Fruit fly (Drosophila melanogaster): Measurements from ENCODE around the gene Fancm.

Fancm gene

DNA sequence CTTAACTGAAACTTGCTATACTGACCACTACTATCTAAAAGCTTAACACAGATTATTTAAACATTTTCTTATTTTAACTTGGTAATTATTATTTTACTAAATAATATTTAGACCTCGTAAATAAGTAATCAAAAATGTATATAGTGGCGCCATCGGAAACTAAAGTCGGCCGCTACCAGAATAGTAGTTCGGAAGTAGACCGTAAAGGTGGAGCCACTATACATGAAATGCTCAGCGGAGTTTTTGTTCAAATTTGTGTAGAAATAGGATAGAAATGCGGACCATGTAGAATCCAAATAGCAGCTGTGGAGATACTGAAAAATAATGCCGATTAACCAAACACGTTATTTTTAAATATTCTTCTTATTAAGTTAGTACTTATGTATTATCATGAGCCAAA lies 38.1 kb downstream of the Fancm start (continued):
- peak; percentile 97 for TF ChIP-seq luna (GFP tag; optimal IDR thresholded peaks at IDR 0.05)
- peak; percentile 95 for TF ChIP-seq vfl (GFP tag; optimal IDR thresholded peaks at IDR 0.05)
- peak; percentile 95 for TF ChIP-seq Blimp-1 (GFP tag; optimal IDR thresholded peaks at IDR 0.05)
- TF ChIP-seq CG17829 (tag; optimal IDR thresholded peaks at IDR 0.05), result peak; percentile 97
- TF ChIP-seq Xrp1 (GFP tag; IDR thresholded peaks at IDR 0.05), result peak; percentile 85
- no peak for TF ChIP-seq CG9797 (GFP tag; optimal IDR thresholded peaks at IDR 0.05)
- peak; percentile 98 for TF ChIP-seq HmgD (GFP tag; optimal IDR thresholded peaks at IDR 0.05)
- TF ChIP-seq crol (GFP tag; IDR thresholded peaks at IDR 0.05), result peak; percentile 75
- peak; percentile 99 for TF ChIP-seq CG10209 (GFP tag; optimal IDR thresholded peaks at IDR 0.05)
- TF ChIP-seq Hsf (GFP tag; optimal IDR thresholded peaks at IDR 0.05), result peak; percentile 99
- peak; percentile 97 for TF ChIP-seq CG14667 (GFP tag; IDR thresholded peaks at IDR 0.05)
- TF ChIP-seq crc (GFP tag; optimal IDR thresholded peaks at IDR 0.05), result peak; percentile 97
- peak; percentile 99 for TF ChIP-seq Rx (GFP tag; IDR thresholded peaks at IDR 0.05)
- TF ChIP-seq CG31224 (GFP tag; IDR thresholded peaks at IDR 0.05), result peak; percentile 95
- TF ChIP-seq Lim3 (GFP tag; IDR thresholded peaks at IDR 0.05), result peak; percentile 94
- peak; percentile 82 for TF ChIP-seq CG3995 (GFP tag; optimal IDR thresholded peaks at IDR 0.05)
- peak; percentile 82 for TF ChIP-seq Nf-YB (GFP tag; optimal IDR thresholded peaks at IDR 0.05)
- TF ChIP-seq sd (tag; optimal IDR thresholded peaks at IDR 0.05), result peak; percentile 78
- no peak for TF ChIP-seq Sin3A (optimal IDR thresholded peaks at IDR 0.05)
- TF ChIP-seq insv (GFP tag; optimal IDR thresholded peaks at IDR 0.05), result peak in 1 of 2 experiments; percentile 88
- peak; percentile 98 for TF ChIP-seq tio (GFP tag; optimal IDR thresholded peaks at IDR 0.05)
- TF ChIP-seq Sry-β (GFP tag; optimal IDR thresholded peaks at IDR 0.05), result peak; percentile 81
- peak; percentile 98 for TF ChIP-seq lmd (GFP tag; IDR thresholded peaks at IDR 0.05)
- TF ChIP-seq Hr39 (optimal IDR thresholded peaks at IDR 0.05), result no peak
- TF ChIP-seq CG4617 (GFP tag; optimal IDR thresholded peaks at IDR 0.05; ENCODE audit: borderline replicate concordance), result peak; percentile 98
- peak; percentile 98 for TF ChIP-seq CG3407 (GFP tag; optimal IDR thresholded peaks at IDR 0.05)
- TF ChIP-seq CG9609 (GFP tag; optimal IDR thresholded peaks at IDR 0.05), result peak; percentile 98
- no peak for TF ChIP-seq Dp (GFP tag; optimal IDR thresholded peaks at IDR 0.05)
- TF ChIP-seq Aef1 (GFP tag; IDR thresholded peaks at IDR 0.05), result peak; percentile 98
- peak; percentile 93 for TF ChIP-seq CG2678 (tag; optimal IDR thresholded peaks at IDR 0.05)
- peak; percentile 98 for TF ChIP-seq CG1602 (GFP tag; optimal IDR thresholded peaks at IDR 0.05)
- peak; percentile 97 for TF ChIP-seq CG7372 (GFP tag; IDR thresholded peaks at IDR 0.05)
- peak; percentile 98 for TF ChIP-seq CG4707 (GFP tag; optimal IDR thresholded peaks at IDR 0.05)
- no peak for TF ChIP-seq D (optimal IDR thresholded peaks at IDR 0.05)
- TF ChIP-seq D (GFP tag; optimal IDR thresholded peaks at IDR 0.05), result peak; percentile 97
- TF ChIP-seq CG12942 (GFP tag; optimal IDR thresholded peaks at IDR 0.05), result peak; percentile 99
- peak; percentile 99 for TF ChIP-seq fd3F (GFP tag; optimal IDR thresholded peaks at IDR 0.05)
- TF ChIP-seq HLH4C (GFP tag; IDR thresholded peaks at IDR 0.05; ENCODE audit: partially characterized antibody), result no peak
- TF ChIP-seq Bdp1 (GFP tag; optimal IDR thresholded peaks at IDR 0.05), result peak; percentile 94
- TF ChIP-seq CG13624 (GFP tag; optimal IDR thresholded peaks at IDR 0.05), result peak; percentile 97
- no peak for TF ChIP-seq CG14860 (GFP tag; IDR thresholded peaks at IDR 0.05; ENCODE audit: partially characterized antibody)
- peak; percentile 96 for TF ChIP-seq btn (GFP tag; optimal IDR thresholded peaks at IDR 0.05)
- peak; percentile 84 for TF ChIP-seq D19A (tag; optimal IDR thresholded peaks at IDR 0.05)
- TF ChIP-seq bsh (GFP tag; optimal IDR thresholded peaks at IDR 0.05), result peak in 1 of 2 experiments; percentile 98
- TF ChIP-seq CG6854 (GFP tag; optimal IDR thresholded peaks at IDR 0.05), result peak; percentile 94
- no peak for TF ChIP-seq Tbp (GFP tag; optimal IDR thresholded peaks at IDR 0.05)
- peak; percentile 96 for TF ChIP-seq CG13296 (GFP tag; optimal IDR thresholded peaks at IDR 0.05)
- TF ChIP-seq corto (GFP tag; optimal IDR thresholded peaks at IDR 0.05), result no peak
- TF ChIP-seq CG12155 (GFP tag; optimal IDR thresholded peaks at IDR 0.05), result peak; percentile 96
- peak; percentile 68 for TF ChIP-seq CG30020 (tag; optimal IDR thresholded peaks at IDR 0.05)
- peak; percentile 95 for TF ChIP-seq CG14710 (tag; optimal IDR thresholded peaks at IDR 0.05)
- peak; percentile 97 for TF ChIP-seq sug (tag; optimal IDR thresholded peaks at IDR 0.05)

Data from whole organism, embryonic.